Worm (Caenorhabditis elegans) whole organism, young adult: ENCODE measurements around the gene R11G1.11.

Source experiments
- F10E7.11 ChIP-seq: sonication (generic microtip); optimal IDR thresholded peaks from 2 replicates; lab custom pipeline; 2017; ENCODE audit warnings: mild to moderate bottlenecking, missing genetic modification characterization, moderate library complexity, missing compliant biosample characterization
- F39B2.1 ChIP-seq: fragments of 200-800 bp; sonication (Bioruptor generic); IDR thresholded peaks from 2 replicates; pipeline ENCODE4 v1.3.6; 2022; ENCODE audit warnings: missing genetic modification reagents, missing genetic modification characterization, missing compliant biosample characterization
- F52B5.7 ChIP-seq: sonication (generic microtip); optimal IDR thresholded peaks from 2 replicates; lab custom pipeline; 2016; ENCODE audit warnings: mild to moderate bottlenecking, missing genetic modification characterization, missing compliant biosample characterization
- F55B11.4 ChIP-seq: sonication (generic microtip); optimal IDR thresholded peaks from 2 replicates; lab custom pipeline; 2016; ENCODE audit warnings: missing compliant biosample characterization, missing genetic modification characterization, borderline replicate concordance; ENCODE audit not compliant: insufficient read depth
- F57A8.1 ChIP-seq: fragments of 200-800 bp; sonication (Bioruptor generic); optimal IDR thresholded peaks from 2 replicates; lab custom pipeline; 2018; ENCODE audit warnings: mild to moderate bottlenecking, missing genetic modification characterization, moderate library complexity, missing compliant biosample characterization
- F57C9.4 ChIP-seq: sonication (generic microtip); optimal IDR thresholded peaks from 2 replicates; lab custom pipeline; 2017; ENCODE audit warnings: mild to moderate bottlenecking, missing genetic modification characterization, missing compliant biosample characterization
- K12H6.12 ChIP-seq: fragments of 200-800 bp; sonication (Bioruptor generic); optimal IDR thresholded peaks from 2 replicates; lab custom pipeline; 2018; ENCODE audit warnings: mild to moderate bottlenecking, missing genetic modification characterization, missing compliant biosample characterization
- T26A5.8 ChIP-seq: sonication (generic microtip); optimal IDR thresholded peaks from 2 replicates; lab custom pipeline; 2016; ENCODE audit warnings: missing genetic modification characterization, missing compliant biosample characterization
- Y53G8AR.9 ChIP-seq: fragments of 200-800 bp; sonication (Bioruptor generic); conservative IDR thresholded peaks from 2 replicates; pipeline ENCODE4 v1.3.6; 2022; ENCODE audit warnings: missing genetic modification reagents, missing genetic modification characterization, missing compliant biosample characterization
- Y56A3A.18 ChIP-seq: fragments of 200-800 bp; sonication (Bioruptor generic); IDR thresholded peaks from 2 replicates; pipeline ENCODE4 v1.3.6; 2022; ENCODE audit warnings: missing genetic modification reagents, missing genetic modification characterization, missing compliant biosample characterization
- Y67H2A.10 ChIP-seq: fragments of 200-800 bp; sonication (Bioruptor generic); conservative IDR thresholded peaks from 2 replicates; pipeline ENCODE4 v1.3.6; 2022; ENCODE audit warnings: missing genetic modification reagents, missing genetic modification characterization, missing compliant biosample characterization
- Y95B8A.8 ChIP-seq: fragments of 200-800 bp; sonication (Bioruptor generic); IDR thresholded peaks from 2 replicates; pipeline ENCODE4 v1.3.6; 2022; ENCODE audit warnings: missing genetic modification reagents, missing genetic modification characterization, missing compliant biosample characterization
- ZK185.1 ChIP-seq: sonication (generic microtip); optimal IDR thresholded peaks from 2 replicates; lab custom pipeline; 2016; ENCODE audit warnings: mild to moderate bottlenecking, missing genetic modification characterization, missing compliant biosample characterization; ENCODE audit not compliant: poor library complexity, severe bottlenecking
- akir-1 ChIP-seq: fragments of 200-800 bp; sonication (Bioruptor generic); optimal IDR thresholded peaks from 2 replicates; lab custom pipeline; 2018; ENCODE audit warnings: mild to moderate bottlenecking, missing genetic modification characterization, moderate library complexity, missing compliant biosample characterization
- ama-1 ChIP-seq, 3 experiments: fragments of 150-350 bp in 1 of 3; sonication (generic microtip) in 2 of 3; optimal IDR thresholded peaks; 2 replicates each; lab custom pipeline; 2014 to 2018; ENCODE audit warnings: missing biosample characterization in 2 of 3, missing genetic modification characterization in 2 of 3, missing genetic modification reagents in 2 of 3
- aptf-3 ChIP-seq: fragments of 200-800 bp; sonication (Bioruptor generic); IDR thresholded peaks from 2 replicates; pipeline ENCODE4 v1.3.6; 2022; ENCODE audit warnings: missing genetic modification characterization, missing compliant biosample characterization
- athp-1 ChIP-seq: sonication (generic microtip); optimal IDR thresholded peaks from 2 replicates; lab custom pipeline; 2017; ENCODE audit warnings: mild to moderate bottlenecking, missing genetic modification characterization, missing compliant biosample characterization
- bed-1 ChIP-seq: fragments of 200-800 bp; sonication (Bioruptor generic); IDR thresholded peaks from 2 replicates; pipeline ENCODE4 v1.3.6; 2022; ENCODE audit warnings: missing genetic modification reagents, missing genetic modification characterization, missing compliant biosample characterization
- cebp-1 ChIP-seq, 2 experiments: fragments of 200-800 bp in 1 of 2; sonication (Bioruptor generic) in 1 of 2; sonication (generic microtip) in 1 of 2; IDR thresholded peaks in 1 of 2; optimal IDR thresholded peaks in 1 of 2; 2 replicates each; pipeline versions ENCODE4 v1.3.6 to Lab custom; 2017 to 2022; ENCODE audit warnings: missing compliant biosample characterization in 2 of 2, missing genetic modification characterization in 2 of 2, mild to moderate bottlenecking in 1 of 2, missing genetic modification reagents in 1 of 2, moderate library complexity in 1 of 2
- ceh-58 ChIP-seq: fragments of 200-800 bp; sonication (Bioruptor generic); IDR thresholded peaks from 2 replicates; pipeline ENCODE4 v1.3.6; 2022; ENCODE audit warnings: missing genetic modification characterization, missing compliant biosample characterization
- ceh-79 ChIP-seq: sonication (generic microtip); optimal IDR thresholded peaks from 2 replicates; lab custom pipeline; 2017; ENCODE audit warnings: mild to moderate bottlenecking, missing genetic modification characterization, missing compliant biosample characterization
- chd-7 ChIP-seq: sonication (generic microtip); optimal IDR thresholded peaks from 2 replicates; lab custom pipeline; 2016; ENCODE audit warnings: mild to moderate bottlenecking, missing genetic modification characterization, moderate library complexity, missing compliant biosample characterization
- dox-1 ChIP-seq: fragments of 200-800 bp; sonication (Bioruptor generic); IDR thresholded peaks from 2 replicates; pipeline ENCODE4 v1.3.6; 2022; ENCODE audit warnings: missing genetic modification reagents, missing genetic modification characterization, missing compliant biosample characterization
- dpff-1 ChIP-seq: sonication (generic microtip); optimal IDR thresholded peaks from 2 replicates; lab custom pipeline; 2017; ENCODE audit warnings: mild to moderate bottlenecking, missing genetic modification characterization, missing compliant biosample characterization
- egl-44 ChIP-seq: fragments of 200-800 bp; sonication (Bioruptor generic); IDR thresholded peaks from 2 replicates; pipeline ENCODE4 v1.3.6; 2022; ENCODE audit warnings: missing genetic modification reagents, missing genetic modification characterization, missing compliant biosample characterization
- egrh-3 ChIP-seq: fragments of 200-800 bp; sonication (Bioruptor generic); IDR thresholded peaks from 2 replicates; pipeline ENCODE4 v1.3.6; 2022; ENCODE audit warnings: missing genetic modification reagents, missing genetic modification characterization, missing compliant biosample characterization
- let-526 ChIP-seq: fragments of 200-800 bp; sonication (Bioruptor generic); IDR thresholded peaks from 2 replicates; pipeline ENCODE4 v1.3.6; 2022; ENCODE audit warnings: missing genetic modification reagents, missing genetic modification characterization, missing compliant biosample characterization
- lin-26 ChIP-seq: fragments of 200-800 bp; sonication (Bioruptor generic); IDR thresholded peaks from 2 replicates; pipeline ENCODE4 v1.3.6; 2022; ENCODE audit warnings: missing genetic modification reagents, missing genetic modification characterization, missing compliant biosample characterization
- mcd-1 ChIP-seq: fragments of 200-800 bp; sonication (Bioruptor generic); IDR thresholded peaks from 2 replicates; pipeline ENCODE4 v1.3.6; 2022; ENCODE audit warnings: missing genetic modification reagents, missing genetic modification characterization, missing compliant biosample characterization
- mes-4 ChIP-seq: sonication (generic microtip); optimal IDR thresholded peaks from 2 replicates; lab custom pipeline; 2016; ENCODE audit warnings: missing genotype, missing genetic modification characterization, missing compliant biosample characterization
- nfya-2 ChIP-seq: fragments of 200-800 bp; sonication (Bioruptor generic); IDR thresholded peaks from 2 replicates; pipeline ENCODE4 v1.3.6; 2022; ENCODE audit warnings: missing genetic modification reagents, missing genetic modification characterization, missing compliant biosample characterization
- nfyb-1 ChIP-seq: fragments of 200-800 bp; sonication (Bioruptor generic); IDR thresholded peaks from 2 replicates; pipeline ENCODE4 v1.3.6; 2022; ENCODE audit warnings: missing genetic modification reagents, missing genetic modification characterization, missing compliant biosample characterization
- nhr-90 ChIP-seq: sonication (generic microtip); optimal IDR thresholded peaks from 2 replicates; lab custom pipeline; 2016; ENCODE audit warnings: missing genotype, mild to moderate bottlenecking, missing genetic modification characterization, missing compliant biosample characterization
- repo-1 ChIP-seq: sonication (generic microtip); optimal IDR thresholded peaks from 2 replicates; lab custom pipeline; 2017; ENCODE audit warnings: mild to moderate bottlenecking, missing genetic modification characterization, missing compliant biosample characterization
- snpc-1.3 ChIP-seq: sonication (generic microtip); optimal IDR thresholded peaks from 2 replicates; lab custom pipeline; 2017; ENCODE audit warnings: missing genetic modification characterization, mild to moderate bottlenecking, missing compliant biosample characterization, antibody characterized with exemption, moderate library complexity, missing genotype, missing genetic modification reagents; ENCODE audit not compliant: insufficient read depth
- snpc-3.4 ChIP-seq: sonication (generic microtip); optimal IDR thresholded peaks from 2 replicates; lab custom pipeline; 2017; ENCODE audit warnings: missing genetic modification characterization, mild to moderate bottlenecking, missing compliant biosample characterization, antibody characterized with exemption, moderate library complexity, missing genotype, missing genetic modification reagents
- somi-1 ChIP-seq: fragments of 200-800 bp; sonication (Bioruptor generic); optimal IDR thresholded peaks from 2 replicates; lab custom pipeline; 2018; ENCODE audit warnings: mild to moderate bottlenecking, missing genetic modification characterization, missing compliant biosample characterization
- tbp1 ChIP-seq: fragments of 200-800 bp; sonication (Bioruptor generic); optimal IDR thresholded peaks from 2 replicates; lab custom pipeline; 2018; ENCODE audit warnings: mild to moderate bottlenecking, missing genetic modification characterization, missing compliant biosample characterization
- tbx-9 ChIP-seq: sonication (generic microtip); optimal IDR thresholded peaks from 2 replicates; lab custom pipeline; 2016; ENCODE audit warnings: borderline replicate concordance, missing genetic modification characterization, inconsistent platforms, missing compliant biosample characterization
- unc-130 ChIP-seq: sonication (generic microtip); optimal IDR thresholded peaks from 2 replicates; lab custom pipeline; 2016; ENCODE audit warnings: missing genetic modification reagents, missing genetic modification characterization, missing compliant biosample characterization
- ztf-3 ChIP-seq: fragments of 200-800 bp; sonication (Bioruptor generic); optimal IDR thresholded peaks from 2 replicates; lab custom pipeline; 2018; ENCODE audit warnings: mild to moderate bottlenecking, missing genetic modification characterization, missing compliant biosample characterization

The R11G1.11 gene

DNA sequence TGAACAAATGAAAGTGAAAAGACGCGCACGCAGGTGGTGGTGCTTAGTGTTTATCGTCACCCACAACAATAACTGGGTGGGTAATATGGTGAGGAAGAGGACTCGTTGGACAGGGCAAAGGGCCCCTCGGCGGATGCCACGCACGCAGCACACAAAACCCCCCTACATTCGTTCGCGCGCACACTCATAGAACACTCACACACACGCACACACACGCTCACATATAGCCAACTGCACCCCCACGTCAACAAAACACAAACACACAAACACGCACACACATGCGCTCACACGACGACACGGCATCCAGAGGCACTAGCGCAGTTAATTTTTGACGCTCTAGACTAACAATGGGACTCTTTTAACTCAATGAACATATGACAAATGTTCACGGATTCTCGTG is 39.4 kb downstream of the R11G1.11 start (continued):
- TF ChIP-seq egl-44 (GFP tag; lab: Robert Waterston, UW) (0 out of 2 replicates have a peak, but pooled peaks have one; percentile 24), nhr-90 (no peak), mcd-1 (GFP tag; lab: Robert Waterston, UW) (peak; percentile 30; the same call in 1 of the 2 replicates), tbp1 (GFP tag; lab: Kevin White, UChicago) (peak; percentile 40), Y95B8A.8 (no peak), ama-1 (optimal IDR thresholded peaks at IDR 0.05; lab: Kevin White, UChicago) (no peak), ama-1 (GFP tag; optimal IDR thresholded peaks at IDR 0.05; lab: Kevin White, UChicago) (no peak), egrh-3 (GFP tag; lab: Robert Waterston, UW) (peak; percentile 24; the same call in 1 of the 2 replicates), chd-7 (tag; lab: Kevin White, UChicago) (peak; percentile 77), K12H6.12 (tag; lab: Kevin White, UChicago) (peak; percentile 59), let-526 (GFP tag; lab: Robert Waterston, UW) (no peak), ceh-58 (GFP tag; lab: Robert Waterston, UW) (no peak), repo-1 (no peak)

DNA sequence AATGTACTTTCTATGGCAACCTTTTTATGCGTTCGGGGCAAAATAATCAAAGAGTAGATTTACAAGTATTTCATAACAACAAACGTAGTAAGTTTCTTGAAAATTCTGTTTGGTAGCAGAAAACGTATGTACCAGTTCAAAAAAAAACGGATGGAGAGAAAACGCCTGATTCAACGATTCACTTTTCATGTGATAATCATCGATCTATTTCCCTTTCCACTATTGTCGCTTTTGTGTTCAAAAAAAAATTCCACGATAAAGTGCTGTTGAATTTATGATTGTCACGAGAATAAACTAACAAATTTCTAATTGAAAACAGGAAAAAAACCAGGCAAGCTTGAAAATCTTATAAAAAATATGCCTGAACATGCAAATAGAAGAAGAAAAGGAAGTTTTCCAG is 41.1 kb downstream of the R11G1.11 start:
- no peak for TF ChIP-seq cebp-1 (GFP tag; IDR thresholded peaks at IDR 0.05; lab: Robert Waterston, UW)
- peak; percentile 49 for TF ChIP-seq cebp-1 (tag; optimal IDR thresholded peaks at IDR 0.05; lab: Kevin White, UChicago)
- TF ChIP-seq ZK185.1 (tag; lab: Kevin White, UChicago): no peak
- TF ChIP-seq lin-26 (GFP tag; lab: Robert Waterston, UW): 0 out of 2 replicates have a peak, but pooled peaks have one; percentile 19

DNA sequence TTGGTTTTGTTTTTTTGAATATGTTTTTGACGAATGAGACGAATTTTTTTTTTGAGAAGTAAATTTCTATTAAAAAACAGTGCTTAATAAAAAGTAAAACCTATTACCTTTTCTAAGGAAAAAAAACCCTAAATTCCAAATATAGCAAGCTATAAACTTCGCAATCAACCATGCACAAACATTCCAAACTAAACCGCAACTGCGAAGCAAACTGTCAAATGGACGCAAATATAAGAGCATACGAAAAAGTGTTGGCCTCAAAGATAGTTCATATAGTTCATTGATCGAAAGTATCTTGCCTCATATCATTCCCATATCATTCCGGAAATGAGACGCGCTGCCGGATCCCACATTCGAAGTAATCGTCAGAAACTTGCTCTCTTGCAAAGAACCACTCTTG is 41.9 kb downstream of the R11G1.11 start, which contains the start of gene C01C4.3:
TSS of gene C01C4.3 (plus strand) at position 301 of the 400 bp plus-strand sequence.
- no peak for TF ChIP-seq cebp-1 (GFP tag; IDR thresholded peaks at IDR 0.05; lab: Robert Waterston, UW)
- no peak for TF ChIP-seq cebp-1 (tag; optimal IDR thresholded peaks at IDR 0.05; lab: Kevin White, UChicago)

DNA sequence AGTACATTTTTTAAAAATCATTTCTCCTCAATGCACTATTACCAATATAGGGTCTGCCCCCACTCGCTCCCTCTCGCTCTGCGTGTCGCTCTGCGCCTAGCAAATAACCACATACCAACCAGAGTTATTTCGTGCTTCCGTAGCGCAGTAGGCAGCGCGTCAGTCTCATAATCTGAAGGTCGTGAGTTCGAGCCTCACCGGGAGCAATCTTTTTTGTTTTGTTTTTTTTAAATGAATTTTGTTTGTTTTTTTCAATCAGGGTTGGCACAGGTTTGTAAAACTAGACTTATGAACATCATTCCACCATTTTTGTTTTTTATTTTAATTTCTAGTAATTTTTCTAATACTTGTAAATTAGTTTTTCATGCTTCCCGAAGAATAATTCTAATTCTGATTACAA is 42.9 kb downstream of the R11G1.11 start:
- TF ChIP-seq dpff-1 (no peak), F57A8.1 (no peak), F57C9.4 (peak; percentile 10), Y67H2A.10 (GFP tag; lab: Robert Waterston, UW) (no peak), ceh-79 (tag; lab: Kevin White, UChicago) (peak; percentile 16), athp-1 (peak; percentile 60), akir-1 (GFP tag; lab: Kevin White, UChicago) (peak; percentile 56), ZK185.1 (tag; lab: Kevin White, UChicago) (peak; percentile 81), nfya-2 (no peak), snpc-1.3 (peak; percentile 80), T26A5.8 (tag; lab: Kevin White, UChicago) (peak; percentile 58), F39B2.1 (GFP tag; lab: Robert Waterston, UW) (no peak), aptf-3 (GFP tag; lab: Robert Waterston, UW) (0 out of 2 replicates have a peak, but pooled peaks have one; percentile 77), F52B5.7 (tag; lab: Kevin White, UChicago) (peak; percentile 73), bed-1 (GFP tag; lab: Robert Waterston, UW) (0 out of 2 replicates have a peak, but pooled peaks have one; percentile 78), K12H6.12 (tag; lab: Kevin White, UChicago) (peak; percentile 50), tbx-9 (tag; lab: Kevin White, UChicago) (no peak), F55B11.4 (no peak), Y53G8AR.9 (no peak), snpc-3.4 (tag; lab: Kevin White, UChicago) (peak; percentile 77), unc-130 (GFP tag; lab: Kevin White, UChicago) (peak; percentile 50), F10E7.11 (peak; percentile 25), somi-1 (GFP tag; lab: Kevin White, UChicago) (peak; percentile 76), ceh-58 (GFP tag; lab: Robert Waterston, UW) (no peak), dox-1 (peak; percentile 89), ztf-3 (GFP tag; lab: Kevin White, UChicago) (no peak), mes-4 (tag; lab: Kevin White, UChicago) (peak; percentile 48), ama-1 (optimal IDR thresholded peaks at IDR 0.05; lab: Kevin White, UChicago) (no peak), ama-1 (GFP tag; optimal IDR thresholded peaks at IDR 0.05; lab: Kevin White, UChicago) (peak; percentile 75 to 76), Y56A3A.18 (GFP tag; lab: Robert Waterston, UW) (peak; percentile 80; the same call in 1 of the 2 replicates), nfyb-1 (GFP tag; lab: Robert Waterston, UW) (peak; percentile 83)
